Worm (Caenorhabditis elegans) whole organism, midembryonic: ENCODE results near the gene Y48E1B.3.

ENCODE experiments used
- T22C8.4 ChIP-seq: fragments of 200-800 bp; sonication (Bioruptor generic); IDR thresholded peaks from 2 replicates; pipeline ENCODE4 v1.3.6; 2022; ENCODE audit warnings: missing genetic modification characterization, missing compliant biosample characterization
- cog-1 ChIP-seq: sonication (generic microtip); optimal IDR thresholded peaks from 2 replicates; lab custom pipeline; 2016; ENCODE audit warnings: missing genetic modification characterization, missing compliant biosample characterization
- flt-1 ChIP-seq: fragments of 200-800 bp; sonication (Bioruptor generic); IDR thresholded peaks from 2 replicates; pipeline ENCODE4 v1.3.6; 2022; ENCODE audit warnings: missing genetic modification characterization, missing compliant biosample characterization
- klf-2 ChIP-seq: fragments of 200-800 bp; sonication (Bioruptor generic); conservative IDR thresholded peaks from 2 replicates; pipeline ENCODE4 v1.3.6; 2022; ENCODE audit warnings: missing genetic modification reagents, missing genetic modification characterization, missing compliant biosample characterization
- med-1 ChIP-seq: sonication (generic microtip); optimal IDR thresholded peaks from 2 replicates; lab custom pipeline; 2017; ENCODE audit warnings: missing genetic modification characterization, mild to moderate bottlenecking, missing compliant biosample characterization, antibody characterized with exemption, missing genetic modification reagents; ENCODE audit not compliant: insufficient read depth
- ref-1 ChIP-seq: fragments of 200-800 bp; sonication (Bioruptor generic); conservative IDR thresholded peaks from 2 replicates; pipeline ENCODE4 v1.3.6; 2022; ENCODE audit warnings: missing genetic modification reagents, missing genetic modification characterization, missing compliant biosample characterization
- tab-1 ChIP-seq: fragments of 200-800 bp; sonication (Bioruptor generic); IDR thresholded peaks from 2 replicates; pipeline ENCODE4 v1.3.6; 2022; ENCODE audit warnings: missing genetic modification characterization, missing compliant biosample characterization
- ztf-23 ChIP-seq: fragments of 200-800 bp; sonication (Bioruptor generic); IDR thresholded peaks from 2 replicates; pipeline ENCODE4 v1.3.6; 2022; ENCODE audit warnings: missing genetic modification reagents, missing genetic modification characterization, missing compliant biosample characterization
- ztf-29 ChIP-seq: fragments of 200-800 bp; sonication (Bioruptor generic); IDR thresholded peaks from 2 replicates; pipeline ENCODE4 v1.3.6; 2022; ENCODE audit warnings: missing genetic modification reagents, missing genetic modification characterization, missing compliant biosample characterization

Y48E1B.3 gene

DNA sequence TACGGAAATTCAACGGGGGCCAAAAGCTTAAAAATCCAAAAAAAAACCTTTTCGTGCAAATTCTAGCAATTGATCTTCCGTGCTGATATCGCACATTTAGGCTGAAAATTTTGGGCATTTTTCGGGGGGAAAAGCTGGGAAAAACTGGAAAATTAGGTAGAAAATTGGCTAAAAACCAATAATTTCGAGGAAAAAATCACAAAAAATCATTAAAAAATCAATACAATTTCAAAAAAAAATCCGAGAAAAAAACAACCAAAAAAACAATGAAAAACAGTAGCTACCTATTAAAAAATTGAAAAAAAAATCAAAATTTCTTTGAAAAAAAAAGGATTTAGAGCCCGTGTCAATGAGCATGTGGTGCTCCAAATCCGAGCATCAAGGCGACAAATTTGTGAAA lies at the start of gene Y48E1B.3:
Y48E1B.3 (minus strand) TSS at position 101 of the 400 bp plus-strand sequence.
- TF ChIP-seq flt-1 (GFP tag; lab: Robert Waterston, UW) (no peak), ref-1 (GFP tag; lab: Robert Waterston, UW) (no peak), ztf-29 (no peak), klf-2 (GFP tag; lab: Robert Waterston, UW) (no peak), cog-1 (no peak), ztf-23 (GFP tag; lab: Robert Waterston, UW) (no peak), T22C8.4 (GFP tag; lab: Robert Waterston, UW) (no peak), med-1 (GFP tag; lab: Kevin White, UChicago) (no peak), tab-1 (no peak)

DNA sequence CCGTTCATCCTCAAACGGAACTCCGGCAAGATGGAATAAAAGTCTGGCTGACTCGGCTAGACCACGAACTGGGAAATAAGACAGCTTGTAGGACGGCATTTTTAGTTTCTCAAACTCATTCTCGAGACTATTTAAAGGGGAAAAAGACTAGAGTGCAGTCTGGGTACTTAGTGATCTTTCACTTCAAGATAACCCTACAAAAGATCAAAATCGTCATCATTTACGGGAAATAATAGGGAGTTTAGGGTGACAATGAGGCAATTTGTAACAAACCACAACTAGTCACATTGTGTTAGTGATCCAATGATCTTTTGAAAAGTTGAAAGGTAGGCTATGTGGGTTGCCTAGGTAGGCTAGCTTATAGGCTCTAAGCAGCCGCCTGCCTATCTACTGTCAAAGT lies 48.2 kb upstream of the Y48E1B.3 start, which contains the start of gene gst-14:
gst-14 (minus strand) TSS at position 101 of the 400 bp plus-strand sequence.
- TF ChIP-seq klf-2 (GFP tag; lab: Robert Waterston, UW) (no peak), flt-1 (GFP tag; lab: Robert Waterston, UW) (no peak), T22C8.4 (GFP tag; lab: Robert Waterston, UW) (no peak), cog-1 (no peak), tab-1 (no peak), ref-1 (GFP tag; lab: Robert Waterston, UW) (no peak)

- no peak for TF ChIP-seq klf-2 (GFP tag; lab: Robert Waterston, UW)
- no peak for TF ChIP-seq ref-1 (GFP tag; lab: Robert Waterston, UW)
- no peak for TF ChIP-seq tab-1
- no peak for TF ChIP-seq ztf-23 (GFP tag; lab: Robert Waterston, UW)
- no peak for TF ChIP-seq ztf-29
- TF ChIP-seq flt-1 (GFP tag; lab: Robert Waterston, UW) = no peak
- TF ChIP-seq cog-1 = no peak
- TF ChIP-seq T22C8.4 (GFP tag; lab: Robert Waterston, UW) = no peak
- no peak for TF ChIP-seq med-1 (GFP tag; lab: Kevin White, UChicago)
Measured at ce11 chrII:13614516-13614915, 46.7 kb upstream of the Y48E1B.3 start.

DNA sequence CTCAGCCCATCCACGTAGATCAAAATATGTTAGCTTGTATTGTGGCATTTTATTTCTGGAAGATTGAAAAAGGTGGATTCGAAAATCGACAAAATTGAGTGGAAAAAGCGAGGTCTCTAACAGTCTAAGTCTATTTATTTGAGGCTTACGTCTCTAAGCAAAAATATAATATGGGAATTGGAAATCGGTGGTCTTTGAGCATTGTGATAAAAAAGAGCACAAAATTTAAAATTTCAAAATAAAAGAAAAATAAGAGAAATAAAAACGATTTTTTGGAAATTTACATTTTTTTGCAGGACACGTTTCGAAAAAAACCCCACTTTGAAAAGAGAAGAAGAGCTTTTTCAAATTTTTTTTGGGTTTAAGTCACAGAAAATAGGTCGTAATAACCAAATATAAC lies 45.3 kb upstream of the Y48E1B.3 start, which contains the start of gene gst-15:
gst-15 (minus strand) TSS at position 101 of the 400 bp plus-strand sequence.
- no peak for TF ChIP-seq T22C8.4 (GFP tag; lab: Robert Waterston, UW)
- TF ChIP-seq ztf-29 = no peak
- TF ChIP-seq ztf-23 (GFP tag; lab: Robert Waterston, UW) = no peak
- TF ChIP-seq flt-1 (GFP tag; lab: Robert Waterston, UW) = no peak
- no peak for TF ChIP-seq klf-2 (GFP tag; lab: Robert Waterston, UW)
- no peak for TF ChIP-seq cog-1
- no peak for TF ChIP-seq med-1 (GFP tag; lab: Kevin White, UChicago)
- TF ChIP-seq ref-1 (GFP tag; lab: Robert Waterston, UW) = no peak
- TF ChIP-seq tab-1 = no peak

ce11 chrII:13611186-13611585 lies 43.4 kb upstream of the Y48E1B.3 start, which contains the start of gene gst-24:
Gene gst-24, minus strand, starts transcription at chrII:13611366.
- TF ChIP-seq ztf-23 (GFP tag; lab: Robert Waterston, UW) (no peak), cog-1 (no peak), T22C8.4 (GFP tag; lab: Robert Waterston, UW) (no peak), ztf-29 (no peak), klf-2 (GFP tag; lab: Robert Waterston, UW) (no peak), ref-1 (GFP tag; lab: Robert Waterston, UW) (no peak), tab-1 (no peak), flt-1 (GFP tag; lab: Robert Waterston, UW) (no peak), med-1 (GFP tag; lab: Kevin White, UChicago) (no peak)

ce11 chrII:13609655-13610054 lies 41.9 kb upstream of the Y48E1B.3 start, which contains the start of gene gst-20:
Gene gst-20, minus strand, starts transcription at chrII:13609824.
- TF ChIP-seq flt-1 (GFP tag; lab: Robert Waterston, UW) = no peak
- TF ChIP-seq ztf-29 = no peak
- no peak for TF ChIP-seq tab-1
- no peak for TF ChIP-seq klf-2 (GFP tag; lab: Robert Waterston, UW)
- TF ChIP-seq ztf-23 (GFP tag; lab: Robert Waterston, UW) = no peak
- no peak for TF ChIP-seq med-1 (GFP tag; lab: Kevin White, UChicago)
- no peak for TF ChIP-seq cog-1
- no peak for TF ChIP-seq ref-1 (GFP tag; lab: Robert Waterston, UW)
- no peak for TF ChIP-seq T22C8.4 (GFP tag; lab: Robert Waterston, UW)

ce11 chrII:13600904-13601303 lies 33.1 kb upstream of the Y48E1B.3 start, which contains the start of gene csp-1:
Gene csp-1, plus strand, starts transcription at chrII:13601204.
- TF ChIP-seq flt-1 (GFP tag; lab: Robert Waterston, UW) = no peak

ce11 chrII:13596505-13596977 lies 28.8 kb upstream of the Y48E1B.3 start, which contains the start of the genes fbxc-23 and csc-1:
Gene fbxc-23, minus strand, starts transcription at chrII:13596555.
Gene csc-1, plus strand, starts transcription at chrII:13596955.
- TF ChIP-seq med-1 (GFP tag; lab: Kevin White, UChicago) = no peak
- TF ChIP-seq T22C8.4 (GFP tag; lab: Robert Waterston, UW) = no peak
- no peak for TF ChIP-seq ref-1 (GFP tag; lab: Robert Waterston, UW)
- TF ChIP-seq klf-2 (GFP tag; lab: Robert Waterston, UW) = no peak
- TF ChIP-seq flt-1 (GFP tag; lab: Robert Waterston, UW) = no peak
- no peak for TF ChIP-seq cog-1
- TF ChIP-seq tab-1 = no peak
- TF ChIP-seq ztf-23 (GFP tag; lab: Robert Waterston, UW) = no peak
- TF ChIP-seq ztf-29 = no peak

ce11 chrII:13595279-13595678 lies 27.5 kb upstream of the Y48E1B.3 start:
- TF ChIP-seq flt-1 (GFP tag; lab: Robert Waterston, UW) (no peak), ztf-23 (GFP tag; lab: Robert Waterston, UW) (no peak), tab-1 (no peak), cog-1 (no peak), T22C8.4 (GFP tag; lab: Robert Waterston, UW) (no peak), ztf-29 (no peak), klf-2 (GFP tag; lab: Robert Waterston, UW) (no peak), ref-1 (GFP tag; lab: Robert Waterston, UW) (no peak), med-1 (GFP tag; lab: Kevin White, UChicago) (no peak)
